Fruit fly (Drosophila melanogaster): ENCODE results near the gene Hsp23.

Hsp23 gene

dm6 chr3L:9402157-9402890 lies 20.6 kb downstream of the Hsp23 start, which contains the start of gene eIF4E1 (continued):
- TF ChIP-seq CG10959 (GFP tag; IDR thresholded peaks at IDR 0.05) = no peak
- TF ChIP-seq seq (GFP tag; IDR thresholded peaks at IDR 0.05) = no peak
- TF ChIP-seq nmo (GFP tag; optimal IDR thresholded peaks at IDR 0.05) = peak; percentile 53
- TF ChIP-seq sc (optimal IDR thresholded peaks at IDR 0.05) = no peak
- TF ChIP-seq sc (GFP tag; optimal IDR thresholded peaks at IDR 0.05) = no peak
- no peak for TF ChIP-seq dmrt11E (tag; optimal IDR thresholded peaks at IDR 0.05)
- TF ChIP-seq CG8089 (GFP tag; optimal IDR thresholded peaks at IDR 0.05) = no peak
- no peak for TF ChIP-seq CG12236 (GFP tag; optimal IDR thresholded peaks at IDR 0.05)
- peak; percentile 89 for TF ChIP-seq Sin3A (optimal IDR thresholded peaks at IDR 0.05)
- TF ChIP-seq CG13775 (GFP tag; optimal IDR thresholded peaks at IDR 0.05) = peak; percentile 8
- no peak for TF ChIP-seq CG8944 (GFP tag; optimal IDR thresholded peaks at IDR 0.05)
- no peak for TF ChIP-seq CG34376 (GFP tag; optimal IDR thresholded peaks at IDR 0.05)
- peak; percentile 73 for TF ChIP-seq CG6791 (GFP tag; IDR thresholded peaks at IDR 0.05; ENCODE audit: partially characterized antibody)
- TF ChIP-seq CG10366 (GFP tag; IDR thresholded peaks at IDR 0.05) = no peak
- TF ChIP-seq Gug (GFP tag; IDR thresholded peaks at IDR 0.05) = peak; percentile 33; the same call in 1 of the 4 replicates
- TF ChIP-seq Dp (GFP tag; optimal IDR thresholded peaks at IDR 0.05) = peak; percentile 54
- peak; percentile 77 for TF ChIP-seq CG12659 (GFP tag; optimal IDR thresholded peaks at IDR 0.05)
- no peak for TF ChIP-seq C15 (GFP tag; IDR thresholded peaks at IDR 0.05)
- no peak for TF ChIP-seq Awh (GFP tag; IDR thresholded peaks at IDR 0.05)
- no peak for TF ChIP-seq CG7357 (GFP tag; IDR thresholded peaks at IDR 0.05)
- no peak for TF ChIP-seq CG6683 (GFP tag; optimal IDR thresholded peaks at IDR 0.05)
- peak; percentile 1 for TF ChIP-seq CG1233 (GFP tag; optimal IDR thresholded peaks at IDR 0.05)
- TF ChIP-seq Sox102F (GFP tag; optimal IDR thresholded peaks at IDR 0.05) = no peak
- peak; percentile 27 for TF ChIP-seq NfI (GFP tag; optimal IDR thresholded peaks at IDR 0.05)
- peak; percentile 86 for TF ChIP-seq knrl (GFP tag; IDR thresholded peaks at IDR 0.05; ENCODE audit: partially characterized antibody)
- peak; percentile 2 for TF ChIP-seq B-H2 (GFP tag; optimal IDR thresholded peaks at IDR 0.05)
- TF ChIP-seq ap (GFP tag; IDR thresholded peaks at IDR 0.05) = no peak
- peak; percentile 81 for TF ChIP-seq Opbp (GFP tag; IDR thresholded peaks at IDR 0.05; ENCODE audit: partially characterized antibody)
- TF ChIP-seq salm (tag; optimal IDR thresholded peaks at IDR 0.05) = no peak
- peak in 1 of 2 experiments; percentile 74 for TF ChIP-seq Trl (optimal IDR thresholded peaks at IDR 0.05)
- TF ChIP-seq Trl (GFP tag; optimal IDR thresholded peaks at IDR 0.05) = no peak
- TF ChIP-seq Sry-β (GFP tag; optimal IDR thresholded peaks at IDR 0.05) = no peak
- no peak for TF ChIP-seq luna (GFP tag; optimal IDR thresholded peaks at IDR 0.05)
- TF ChIP-seq NC2β (GFP tag; optimal IDR thresholded peaks at IDR 0.05) = peak; percentile 7
- TF ChIP-seq ttk (GFP tag; IDR thresholded peaks at IDR 0.05) = no peak
- TF ChIP-seq CG15601 (tag; optimal IDR thresholded peaks at IDR 0.05) = no peak
- TF ChIP-seq CHES-1-like (GFP tag; optimal IDR thresholded peaks at IDR 0.05) = no peak
- TF ChIP-seq eyg (GFP tag; optimal IDR thresholded peaks at IDR 0.05) = no peak
- TF ChIP-seq Xbp1 (GFP tag; optimal IDR thresholded peaks at IDR 0.05) = peak; percentile 46
- TF ChIP-seq CG11504 (tag; optimal IDR thresholded peaks at IDR 0.05) = no peak
- TF ChIP-seq hbn (GFP tag; IDR thresholded peaks at IDR 0.05; ENCODE audit: partially characterized antibody) = peak; percentile 57
- TF ChIP-seq cwo (GFP tag; optimal IDR thresholded peaks at IDR 0.05) = no peak
- TF ChIP-seq fd3F (GFP tag; optimal IDR thresholded peaks at IDR 0.05) = no peak
- no peak for TF ChIP-seq CG9817 (tag; optimal IDR thresholded peaks at IDR 0.05)
- TF ChIP-seq CG3065 (GFP tag; optimal IDR thresholded peaks at IDR 0.05) = no peak
- TF ChIP-seq CG12155 (GFP tag; optimal IDR thresholded peaks at IDR 0.05) = peak; percentile 11
- no peak for TF ChIP-seq CG17568 (GFP tag; optimal IDR thresholded peaks at IDR 0.05)
- TF ChIP-seq CG2202 (tag; optimal IDR thresholded peaks at IDR 0.05) = no peak
- TF ChIP-seq Aef1 (GFP tag; IDR thresholded peaks at IDR 0.05) = no peak
- no peak for TF ChIP-seq en (GFP tag; optimal IDR thresholded peaks at IDR 0.05)

All from whole organism, embryonic.